Worm (Caenorhabditis elegans) whole organism, young adult: ENCODE measurements around the gene srh-303.

Source experiments
- C06A6.2 ChIP-seq: fragments of 200-800 bp; sonication (Bioruptor generic); conservative IDR thresholded peaks from 2 replicates; pipeline ENCODE4 v1.3.6; 2022; ENCODE audit warnings: missing genetic modification characterization, missing compliant biosample characterization
- D2030.7 ChIP-seq: fragments of 200-800 bp; sonication (Bioruptor generic); IDR thresholded peaks from 2 replicates; pipeline ENCODE4 v1.3.6; 2022; ENCODE audit warnings: missing genetic modification reagents, missing genetic modification characterization, missing compliant biosample characterization
- F23B12.7 ChIP-seq: sonication (generic microtip); optimal IDR thresholded peaks from 2 replicates; lab custom pipeline; 2017; ENCODE audit warnings: missing genetic modification characterization, mild to moderate bottlenecking, missing compliant biosample characterization, antibody characterized with exemption, moderate library complexity; ENCODE audit not compliant: insufficient read depth
- F33H1.4 ChIP-seq: fragments of 200-800 bp; sonication (Bioruptor generic); IDR thresholded peaks from 2 replicates; pipeline ENCODE4 v1.3.6; 2022; ENCODE audit warnings: missing genetic modification reagents, missing genetic modification characterization, missing compliant biosample characterization
- F49E8.2 ChIP-seq: sonication (generic microtip); optimal IDR thresholded peaks from 3 replicates; lab custom pipeline; 2017; ENCODE audit warnings: missing genetic modification characterization, mild to moderate bottlenecking, missing compliant biosample characterization, antibody characterized with exemption, moderate library complexity; ENCODE audit not compliant: insufficient read depth
- F55B11.4 ChIP-seq: sonication (generic microtip); optimal IDR thresholded peaks from 2 replicates; lab custom pipeline; 2016; ENCODE audit warnings: missing compliant biosample characterization, missing genetic modification characterization, borderline replicate concordance; ENCODE audit not compliant: insufficient read depth
- K11D2.4 ChIP-seq: fragments of 200-800 bp; sonication (Bioruptor generic); IDR thresholded peaks from 2 replicates; pipeline ENCODE4 v1.3.6; 2022; ENCODE audit warnings: missing genetic modification reagents, missing genetic modification characterization, missing compliant biosample characterization
- T26A5.8 ChIP-seq: sonication (generic microtip); optimal IDR thresholded peaks from 2 replicates; lab custom pipeline; 2016; ENCODE audit warnings: missing genetic modification characterization, missing compliant biosample characterization
- Y53G8AR.9 ChIP-seq: fragments of 200-800 bp; sonication (Bioruptor generic); conservative IDR thresholded peaks from 2 replicates; pipeline ENCODE4 v1.3.6; 2022; ENCODE audit warnings: missing genetic modification reagents, missing genetic modification characterization, missing compliant biosample characterization
- aptf-2 ChIP-seq: fragments of 200-800 bp; sonication (Bioruptor generic); conservative IDR thresholded peaks from 2 replicates; pipeline ENCODE4 v1.3.6; 2022; ENCODE audit warnings: missing genetic modification reagents, missing genetic modification characterization, missing compliant biosample characterization
- attf-6 ChIP-seq: fragments of 200-800 bp; sonication (Bioruptor generic); IDR thresholded peaks from 2 replicates; pipeline ENCODE4 v1.3.6; 2022; ENCODE audit warnings: missing genetic modification reagents, missing genetic modification characterization, missing compliant biosample characterization
- bed-1 ChIP-seq: fragments of 200-800 bp; sonication (Bioruptor generic); IDR thresholded peaks from 2 replicates; pipeline ENCODE4 v1.3.6; 2022; ENCODE audit warnings: missing genetic modification reagents, missing genetic modification characterization, missing compliant biosample characterization
- ccch-3 ChIP-seq: fragments of 200-800 bp; sonication (Bioruptor generic); optimal IDR thresholded peaks from 2 replicates; lab custom pipeline; 2018; ENCODE audit warnings: mild to moderate bottlenecking, missing genetic modification characterization, missing compliant biosample characterization
- cebp-1 ChIP-seq, 2 experiments: fragments of 200-800 bp in 1 of 2; sonication (Bioruptor generic) in 1 of 2; sonication (generic microtip) in 1 of 2; IDR thresholded peaks in 1 of 2; optimal IDR thresholded peaks in 1 of 2; 2 replicates each; pipeline versions ENCODE4 v1.3.6 to Lab custom; 2017 to 2022; ENCODE audit warnings: missing compliant biosample characterization in 2 of 2, missing genetic modification characterization in 2 of 2, mild to moderate bottlenecking in 1 of 2, missing genetic modification reagents in 1 of 2, moderate library complexity in 1 of 2
- ceh-91 ChIP-seq: fragments of 200-800 bp; sonication (Bioruptor generic); IDR thresholded peaks from 2 replicates; pipeline ENCODE4 v1.3.6; 2022; ENCODE audit warnings: missing genetic modification reagents, missing genetic modification characterization, missing compliant biosample characterization
- dpl-1 ChIP-seq: fragments of 150-350 bp; optimal IDR thresholded peaks from 2 replicates; lab custom pipeline; 2014; ENCODE audit warnings: missing biosample characterization, missing genetic modification reagents, missing genetic modification characterization
- egl-44 ChIP-seq: fragments of 200-800 bp; sonication (Bioruptor generic); IDR thresholded peaks from 2 replicates; pipeline ENCODE4 v1.3.6; 2022; ENCODE audit warnings: missing genetic modification reagents, missing genetic modification characterization, missing compliant biosample characterization
- egrh-3 ChIP-seq: fragments of 200-800 bp; sonication (Bioruptor generic); IDR thresholded peaks from 2 replicates; pipeline ENCODE4 v1.3.6; 2022; ENCODE audit warnings: missing genetic modification reagents, missing genetic modification characterization, missing compliant biosample characterization
- gei-17 ChIP-seq: fragments of 200-800 bp; sonication (Bioruptor generic); optimal IDR thresholded peaks from 2 replicates; lab custom pipeline; 2018; ENCODE audit warnings: mild to moderate bottlenecking, missing genetic modification characterization, missing compliant biosample characterization
- hlh-12 ChIP-seq: sonication (generic microtip); optimal IDR thresholded peaks from 2 replicates; lab custom pipeline; 2016; ENCODE audit warnings: missing genetic modification characterization, missing compliant biosample characterization
- hmg-1.2 ChIP-seq: fragments of 200-800 bp; sonication (Bioruptor generic); IDR thresholded peaks from 2 replicates; pipeline ENCODE4 v1.3.6; 2022; ENCODE audit warnings: missing genetic modification reagents, missing genetic modification characterization, missing compliant biosample characterization
- hmg-20 ChIP-seq: fragments of 200-800 bp; sonication (Bioruptor generic); IDR thresholded peaks from 2 replicates; pipeline ENCODE4 v1.3.6; 2022; ENCODE audit warnings: missing genetic modification reagents, missing genetic modification characterization, missing compliant biosample characterization
- let-607 ChIP-seq, 2 experiments: fragments of 200-800 bp in 1 of 2; sonication (Bioruptor generic) in 1 of 2; sonication (generic microtip) in 1 of 2; optimal IDR thresholded peaks; 2 replicates each; lab custom pipeline; 2016 to 2018; ENCODE audit warnings: mild to moderate bottlenecking in 2 of 2, missing compliant biosample characterization in 2 of 2, missing genetic modification characterization in 2 of 2, moderate library complexity in 2 of 2, missing genotype in 1 of 2
- lin-40 ChIP-seq: sonication (generic microtip); optimal IDR thresholded peaks from 2 replicates; lab custom pipeline; 2016; ENCODE audit warnings: missing genetic modification characterization, mild to moderate bottlenecking, missing compliant biosample characterization, missing genotype, missing genetic modification reagents
- lin-54 ChIP-seq: fragments of 200-800 bp; sonication (Bioruptor generic); optimal IDR thresholded peaks from 2 replicates; lab custom pipeline; 2018; ENCODE audit warnings: mild to moderate bottlenecking, missing genetic modification characterization, missing compliant biosample characterization
- lir-1 ChIP-seq: fragments of 200-800 bp; sonication (Bioruptor generic); conservative IDR thresholded peaks from 2 replicates; pipeline ENCODE4 v1.3.6; 2022; ENCODE audit warnings: missing genetic modification reagents, missing genetic modification characterization, missing compliant biosample characterization
- lsl-1 ChIP-seq: fragments of 200-800 bp; sonication (Bioruptor generic); optimal IDR thresholded peaks from 2 replicates; lab custom pipeline; 2018; ENCODE audit warnings: mild to moderate bottlenecking, missing genetic modification characterization, moderate library complexity, missing compliant biosample characterization
- madf-6 ChIP-seq: fragments of 200-800 bp; sonication (Bioruptor generic); IDR thresholded peaks from 2 replicates; pipeline ENCODE4 v1.3.6; 2022; ENCODE audit warnings: missing genetic modification reagents, missing genetic modification characterization, missing compliant biosample characterization
- madf-8 ChIP-seq: fragments of 200-800 bp; sonication (Bioruptor generic); conservative IDR thresholded peaks from 2 replicates; pipeline ENCODE4 v1.3.6; 2022; ENCODE audit warnings: missing genetic modification reagents, missing genetic modification characterization, missing compliant biosample characterization
- mcd-1 ChIP-seq: fragments of 200-800 bp; sonication (Bioruptor generic); IDR thresholded peaks from 2 replicates; pipeline ENCODE4 v1.3.6; 2022; ENCODE audit warnings: missing genetic modification reagents, missing genetic modification characterization, missing compliant biosample characterization
- mel-28 ChIP-seq: sonication (generic microtip); optimal IDR thresholded peaks from 2 replicates; lab custom pipeline; 2016; ENCODE audit warnings: borderline replicate concordance, mild to moderate bottlenecking, missing genetic modification characterization, missing compliant biosample characterization
- mes-4 ChIP-seq: sonication (generic microtip); optimal IDR thresholded peaks from 2 replicates; lab custom pipeline; 2016; ENCODE audit warnings: missing genotype, missing genetic modification characterization, missing compliant biosample characterization
- nfya-2 ChIP-seq: fragments of 200-800 bp; sonication (Bioruptor generic); IDR thresholded peaks from 2 replicates; pipeline ENCODE4 v1.3.6; 2022; ENCODE audit warnings: missing genetic modification reagents, missing genetic modification characterization, missing compliant biosample characterization
- nhr-27 ChIP-seq: fragments of 200-800 bp; sonication (Bioruptor generic); optimal IDR thresholded peaks from 2 replicates; lab custom pipeline; 2018; ENCODE audit warnings: mild to moderate bottlenecking, missing genetic modification characterization, moderate library complexity, missing compliant biosample characterization
- rcor-1 ChIP-seq: fragments of 200-800 bp; sonication (Bioruptor generic); IDR thresholded peaks from 2 replicates; pipeline ENCODE4 v1.3.6; 2022; ENCODE audit warnings: missing genetic modification reagents, missing genetic modification characterization, missing compliant biosample characterization
- snpc-4 ChIP-seq, 5 experiments: fragments of 150-350 bp in 1 of 5; sonication (generic microtip) in 4 of 5; optimal IDR thresholded peaks; 2 replicates each; lab custom pipeline; 2014 to 2018; ENCODE audit warnings: missing genetic modification characterization in 5 of 5, missing biosample characterization in 3 of 5, antibody characterized with exemption in 2 of 5, mild to moderate bottlenecking in 2 of 5, missing compliant biosample characterization in 2 of 5, missing genotype in 2 of 5, moderate library complexity in 2 of 5, missing genetic modification reagents in 1 of 5
- tlf-1 ChIP-seq: fragments of 200-800 bp; sonication (Bioruptor generic); optimal IDR thresholded peaks from 2 replicates; lab custom pipeline; 2018; ENCODE audit warnings: mild to moderate bottlenecking, missing genetic modification characterization, missing compliant biosample characterization
- unc-130 ChIP-seq: sonication (generic microtip); optimal IDR thresholded peaks from 2 replicates; lab custom pipeline; 2016; ENCODE audit warnings: missing genetic modification reagents, missing genetic modification characterization, missing compliant biosample characterization
- xnd-1 ChIP-seq: sonication (generic microtip); optimal IDR thresholded peaks from 2 replicates; lab custom pipeline; 2016; ENCODE audit warnings: missing genotype, missing genetic modification reagents, missing genetic modification characterization, missing compliant biosample characterization
- ztf-22 ChIP-seq: fragments of 200-800 bp; sonication (Bioruptor generic); optimal IDR thresholded peaks from 2 replicates; lab custom pipeline; 2018; ENCODE audit warnings: mild to moderate bottlenecking, missing genetic modification characterization, moderate library complexity, missing compliant biosample characterization

Gene srh-303

ce11 chrV:17859065-17859464 lies 27.6 kb downstream of the srh-303 start (continued):
- TF ChIP-seq cebp-1 (GFP tag; IDR thresholded peaks at IDR 0.05; lab: Robert Waterston, UW) (no peak), cebp-1 (tag; optimal IDR thresholded peaks at IDR 0.05; lab: Kevin White, UChicago) (peak; percentile 57), egrh-3 (no peak), tlf-1 (GFP tag; lab: Kevin White, UChicago) (peak; percentile 23), lir-1 (GFP tag; lab: Robert Waterston, UW) (no peak), mcd-1 (GFP tag; lab: Robert Waterston, UW) (peak; percentile 15; the same call in 1 of the 2 replicates), mes-4 (tag; lab: Kevin White, UChicago) (no peak), dpl-1 (GFP tag; lab: Kevin White, UChicago) (peak; percentile 75), hmg-20 (GFP tag; lab: Robert Waterston, UW) (no peak), lin-54 (GFP tag; lab: Kevin White, UChicago) (peak; percentile 52), bed-1 (GFP tag; lab: Robert Waterston, UW) (no peak)
- TF ChIP-seq, all 124 proteins: peak for 12

- TF ChIP-seq cebp-1 (GFP tag; IDR thresholded peaks at IDR 0.05; lab: Robert Waterston, UW) (no peak), cebp-1 (tag; optimal IDR thresholded peaks at IDR 0.05; lab: Kevin White, UChicago) (no peak), let-607 (tag; optimal IDR thresholded peaks at IDR 0.05; lab: Kevin White, UChicago) (no peak), ceh-91 (GFP tag; lab: Robert Waterston, UW) (no peak), madf-8 (GFP tag; lab: Robert Waterston, UW) (peak; percentile 67), hlh-12 (tag; lab: Kevin White, UChicago) (no peak), snpc-4 (GFP tag; optimal IDR thresholded peaks at IDR 0.05; lab: Kevin White, UChicago) (no peak), snpc-4 (tag; optimal IDR thresholded peaks at IDR 0.05; lab: Kevin White, UChicago) (peak in 1 of 4 experiments; percentile 4), T26A5.8 (tag; lab: Kevin White, UChicago) (no peak), mes-4 (tag; lab: Kevin White, UChicago) (no peak), mel-28 (tag; lab: Kevin White, UChicago) (no peak), lin-54 (GFP tag; lab: Kevin White, UChicago) (peak; percentile 19), bed-1 (GFP tag; lab: Robert Waterston, UW) (no peak), hmg-1.2 (no peak), F55B11.4 (no peak), lin-40 (tag; lab: Kevin White, UChicago) (no peak), unc-130 (GFP tag; lab: Kevin White, UChicago) (no peak), madf-6 (peak; percentile 72), lsl-1 (GFP tag; lab: Kevin White, UChicago) (peak; percentile 93), rcor-1 (no peak), nhr-27 (tag; lab: Kevin White, UChicago) (no peak), ztf-22 (GFP tag; lab: Kevin White, UChicago) (no peak), gei-17 (GFP tag; lab: Kevin White, UChicago) (no peak), xnd-1 (tag; lab: Kevin White, UChicago) (peak; percentile 78), K11D2.4 (GFP tag; lab: Robert Waterston, UW) (no peak), ccch-3 (GFP tag; lab: Kevin White, UChicago) (no peak), F23B12.7 (tag; lab: Kevin White, UChicago) (no peak), D2030.7 (peak; percentile 21; the same call in 1 of the 2 replicates), F49E8.2 (tag; lab: Kevin White, UChicago) (no peak), F33H1.4 (peak; percentile 91), nfya-2 (GFP tag; lab: Robert Waterston, UW) (no peak), aptf-2 (no peak), Y53G8AR.9 (GFP tag; lab: Robert Waterston, UW) (no peak), C06A6.2 (GFP tag; lab: Robert Waterston, UW) (no peak), egl-44 (GFP tag; lab: Robert Waterston, UW) (no peak), mcd-1 (GFP tag; lab: Robert Waterston, UW) (peak; percentile 19; the same call in 1 of the 2 replicates), attf-6 (GFP tag; lab: Robert Waterston, UW) (no peak)
These were observed 28.1 kb downstream of the srh-303 start for ce11 chrV:17859519-17859918.
